Worm (Caenorhabditis elegans) whole organism, L4 larva: Measurements from ENCODE around the gene F19G12.9.

Source experiments
- D1046.2 ChIP-seq: fragments of 200-800 bp; sonication (Bioruptor generic); IDR thresholded peaks from 2 replicates; pipeline ENCODE4 v1.3.6; 2022; ENCODE audit warnings: missing genetic modification characterization, missing compliant biosample characterization
- F10B5.3 ChIP-seq: sonication (generic microtip); optimal IDR thresholded peaks from 2 replicates; lab custom pipeline; 2016; ENCODE audit warnings: mild to moderate bottlenecking, missing genetic modification characterization, missing compliant biosample characterization
- F37D6.2 ChIP-seq: sonication (generic microtip); optimal IDR thresholded peaks from 2 replicates; lab custom pipeline; 2016; ENCODE audit warnings: mild to moderate bottlenecking, missing genetic modification characterization, missing compliant biosample characterization
- Y48G9A.11 ChIP-seq: fragments of 200-800 bp; sonication (Bioruptor generic); IDR thresholded peaks from 2 replicates; pipeline ENCODE4 v1.3.6; 2022; ENCODE audit warnings: missing genetic modification reagents, missing genetic modification characterization, missing compliant biosample characterization
- Y5F2A.4 ChIP-seq: fragments of 200-800 bp; sonication (Bioruptor generic); optimal IDR thresholded peaks from 2 replicates; lab custom pipeline; 2018; ENCODE audit warnings: mild to moderate bottlenecking, missing genetic modification characterization, missing compliant biosample characterization
- ZK337.2 ChIP-seq: fragments of 200-800 bp; sonication (Bioruptor generic); IDR thresholded peaks from 2 replicates; pipeline ENCODE4 v1.3.6; 2022; ENCODE audit warnings: missing genetic modification reagents, missing genetic modification characterization, missing compliant biosample characterization
- ZK546.5 ChIP-seq, 2 experiments: sonication (generic microtip); optimal IDR thresholded peaks; 2 replicates each; lab custom pipeline; 2017; ENCODE audit warnings: missing biosample characterization in 2 of 2, missing genetic modification characterization in 2 of 2
- aha-1 ChIP-seq: fragments of 150-350 bp; peaks from one replicate; lab custom pipeline; 2014; ENCODE audit warnings: missing biosample characterization, missing genetic modification characterization
- ama-1 ChIP-seq: fragments of 150-350 bp; optimal IDR thresholded peaks from 2 replicates; lab custom pipeline; 2014; ENCODE audit warnings: inconsistent platforms, mixed read lengths
- ceh-32 ChIP-seq: sonication (generic microtip); optimal IDR thresholded peaks from 2 replicates; lab custom pipeline; 2016; ENCODE audit warnings: mild to moderate bottlenecking, missing genetic modification characterization, missing compliant biosample characterization; ENCODE audit not compliant: poor library complexity
- ceh-44 ChIP-seq: fragments of 200-800 bp; sonication (Bioruptor generic); IDR thresholded peaks from 2 replicates; pipeline ENCODE4 v1.3.6; 2022; ENCODE audit warnings: missing genetic modification reagents, missing genetic modification characterization, missing compliant biosample characterization
- ces-1 ChIP-seq: fragments of 150-350 bp; sonication (generic microtip); optimal IDR thresholded peaks from 4 replicates; lab custom pipeline; 2014; ENCODE audit warnings: missing biosample characterization, missing genetic modification reagents, missing genetic modification characterization
- dmd-9 ChIP-seq: fragments of 200-800 bp; sonication (Bioruptor generic); IDR thresholded peaks from 2 replicates; pipeline ENCODE4 v1.3.6; 2022; ENCODE audit warnings: missing genetic modification reagents, missing genetic modification characterization, missing compliant biosample characterization
- dpl-1 ChIP-seq: fragments of 150-350 bp; optimal IDR thresholded peaks from 2 replicates; lab custom pipeline; 2014; ENCODE audit warnings: missing biosample characterization, missing genetic modification reagents, missing genetic modification characterization
- fkh-10 ChIP-seq: fragments of 150-350 bp; optimal IDR thresholded peaks from 2 replicates; lab custom pipeline; 2014; ENCODE audit warnings: missing biosample characterization, missing genetic modification reagents, missing genetic modification characterization
- gei-8 ChIP-seq: fragments of 200-800 bp; sonication (Bioruptor generic); optimal IDR thresholded peaks from 2 replicates; lab custom pipeline; 2018; ENCODE audit warnings: mild to moderate bottlenecking, missing genetic modification characterization, missing compliant biosample characterization
- lim-7 ChIP-seq: fragments of 200-800 bp; sonication (Bioruptor generic); IDR thresholded peaks from 2 replicates; pipeline ENCODE4 v1.3.6; 2022; ENCODE audit warnings: missing genetic modification characterization, missing compliant biosample characterization
- lin-13 ChIP-seq: fragments of 150-350 bp; optimal IDR thresholded peaks from 2 replicates; lab custom pipeline; 2014; ENCODE audit warnings: missing biosample characterization, missing genetic modification reagents, missing genetic modification characterization
- lin-38 ChIP-seq: fragments of 200-800 bp; sonication (Bioruptor generic); IDR thresholded peaks from 2 replicates; pipeline ENCODE4 v1.3.6; 2022; ENCODE audit warnings: missing genetic modification reagents, missing genetic modification characterization, missing compliant biosample characterization
- lir-3 ChIP-seq: sonication (generic microtip); optimal IDR thresholded peaks from 2 replicates; lab custom pipeline; 2016; ENCODE audit warnings: mild to moderate bottlenecking, missing genetic modification characterization, missing compliant biosample characterization
- madf-5 ChIP-seq, 2 experiments: fragments of 200-800 bp; sonication (Bioruptor generic); IDR thresholded peaks; 2 replicates each; pipeline ENCODE4 v1.3.6; 2022; ENCODE audit warnings: missing compliant biosample characterization in 2 of 2, missing genetic modification characterization in 2 of 2
- mdl-1 ChIP-seq, 2 experiments: fragments of 150-350 bp in 1 of 2; sonication (generic microtip) in 1 of 2; optimal IDR thresholded peaks; 2 replicates each; lab custom pipeline; 2014 to 2017; ENCODE audit warnings: missing biosample characterization in 2 of 2, missing genetic modification characterization in 2 of 2
- mep-1 ChIP-seq: fragments of 150-350 bp; sonication (generic microtip); optimal IDR thresholded peaks from 3 replicates; lab custom pipeline; 2014; ENCODE audit warnings: missing biosample characterization, missing genetic modification characterization
- mxl-2 ChIP-seq: fragments of 200-800 bp; sonication (Bioruptor generic); conservative IDR thresholded peaks from 2 replicates; pipeline ENCODE4 v1.3.6; 2022; ENCODE audit warnings: missing genetic modification reagents, missing genetic modification characterization, missing compliant biosample characterization
- mxl-3 ChIP-seq: fragments of 200-800 bp; sonication (Bioruptor generic); optimal IDR thresholded peaks from 2 replicates; lab custom pipeline; 2018; ENCODE audit warnings: mild to moderate bottlenecking, missing genetic modification characterization, missing compliant biosample characterization
- nhr-10 ChIP-seq: fragments of 150-350 bp; optimal IDR thresholded peaks from 2 replicates; lab custom pipeline; 2014; ENCODE audit warnings: missing biosample characterization, missing genetic modification characterization
- nhr-28 ChIP-seq: fragments of 150-350 bp; optimal IDR thresholded peaks from 2 replicates; lab custom pipeline; 2014; ENCODE audit warnings: missing biosample characterization, missing genetic modification characterization
- nhr-41 ChIP-seq: fragments of 200-800 bp; sonication (Bioruptor generic); IDR thresholded peaks from 2 replicates; pipeline ENCODE4 v1.3.6; 2022; ENCODE audit warnings: missing genetic modification reagents, missing genetic modification characterization, missing compliant biosample characterization
- nhr-48 ChIP-seq: sonication (generic microtip); optimal IDR thresholded peaks from 2 replicates; lab custom pipeline; 2016; ENCODE audit warnings: mild to moderate bottlenecking, missing genetic modification characterization, missing compliant biosample characterization
- nhr-76 ChIP-seq: fragments of 150-350 bp; optimal IDR thresholded peaks from 2 replicates; lab custom pipeline; 2014; ENCODE audit warnings: missing biosample characterization, missing genetic modification characterization
- pha-4 ChIP-seq, 2 experiments: fragments of 150-350 bp in 1 of 2; fragments of 200-800 bp in 1 of 2; sonication (Bioruptor generic) in 1 of 2; IDR thresholded peaks in 1 of 2; optimal IDR thresholded peaks in 1 of 2; 2 replicates each; pipeline versions ENCODE4 v1.3.6 to Lab custom; 2014 to 2022; ENCODE audit warnings: missing genetic modification characterization in 2 of 2, missing genetic modification reagents in 2 of 2, missing biosample characterization in 1 of 2, missing compliant biosample characterization in 1 of 2
- rbr-2 ChIP-seq: sonication (generic microtip); optimal IDR thresholded peaks from 2 replicates; lab custom pipeline; 2016; ENCODE audit warnings: missing genotype, missing genetic modification characterization, missing compliant biosample characterization
- set-16 ChIP-seq: fragments of 200-800 bp; sonication (Bioruptor generic); IDR thresholded peaks from 2 replicates; pipeline ENCODE4 v1.3.6; 2022; ENCODE audit warnings: missing genetic modification reagents, missing genetic modification characterization, missing compliant biosample characterization
- skn-1 ChIP-seq: fragments of 150-350 bp; optimal IDR thresholded peaks from 2 replicates; lab custom pipeline; 2014; ENCODE audit warnings: missing biosample characterization, missing genetic modification characterization
- snpc-1.2 ChIP-seq: fragments of 200-800 bp; sonication (Bioruptor generic); IDR thresholded peaks from 2 replicates; pipeline ENCODE4 v1.3.6; 2022; ENCODE audit warnings: missing genetic modification reagents, missing genetic modification characterization, missing compliant biosample characterization
- spr-1 ChIP-seq: sonication (generic microtip); optimal IDR thresholded peaks from 2 replicates; lab custom pipeline; 2016; ENCODE audit warnings: mild to moderate bottlenecking, missing genetic modification characterization, missing compliant biosample characterization
- spr-3 ChIP-seq: fragments of 200-800 bp; sonication (Bioruptor generic); optimal IDR thresholded peaks from 2 replicates; lab custom pipeline; 2018; ENCODE audit warnings: mild to moderate bottlenecking, missing genetic modification characterization, missing compliant biosample characterization
- tag-97 ChIP-seq: fragments of 200-800 bp; sonication (Bioruptor generic); IDR thresholded peaks from 2 replicates; pipeline ENCODE4 v1.3.6; 2022; ENCODE audit warnings: missing genetic modification characterization, missing compliant biosample characterization
- vab-7 ChIP-seq: fragments of 200-800 bp; sonication (Bioruptor generic); IDR thresholded peaks from 2 replicates; pipeline ENCODE4 v1.3.6; 2022; ENCODE audit warnings: missing genetic modification reagents, missing genetic modification characterization, missing compliant biosample characterization
- ztf-11 ChIP-seq: fragments of 150-350 bp; optimal IDR thresholded peaks from 2 replicates; lab custom pipeline; 2014; ENCODE audit warnings: missing biosample characterization, missing genetic modification characterization
- ztf-7 ChIP-seq: fragments of 150-350 bp; optimal IDR thresholded peaks from 2 replicates; lab custom pipeline; 2014; ENCODE audit warnings: missing biosample characterization, missing genetic modification characterization

Gene F19G12.9

ce11 chrX:1456350-1457080 is 37.5 kb downstream of the F19G12.9 start (continued):
- TF ChIP-seq set-16 (no peak), Y5F2A.4 (GFP tag; lab: Kevin White, UChicago) (no peak), nhr-41 (GFP tag; lab: Robert Waterston, UW) (no peak), vab-7 (GFP tag; lab: Robert Waterston, UW) (no peak), skn-1 (tag; lab: Kevin White, UChicago) (no peak), F37D6.2 (tag; lab: Kevin White, UChicago) (no peak), ces-1 (GFP tag; lab: Kevin White, UChicago) (no peak), tag-97 (no peak), lin-38 (GFP tag; lab: Robert Waterston, UW) (no peak), nhr-48 (tag; lab: Kevin White, UChicago) (peak; percentile 44), snpc-1.2 (GFP tag; lab: Robert Waterston, UW) (no peak), ama-1 (lab: Kevin White, UChicago) (no peak), madf-5 (GFP tag; IDR thresholded peaks at IDR 0.05; lab: Robert Waterston, UW) (no peak), mxl-3 (GFP tag; lab: Kevin White, UChicago) (no peak), gei-8 (no peak), D1046.2 (GFP tag; lab: Robert Waterston, UW) (no peak), rbr-2 (tag; lab: Kevin White, UChicago) (no peak), fkh-10 (GFP tag; lab: Kevin White, UChicago) (no peak), ZK337.2 (no peak), ZK546.5 (tag; optimal IDR thresholded peaks at IDR 0.05; lab: Kevin White, UChicago) (no peak), nhr-76 (tag; lab: Kevin White, UChicago) (no peak), ceh-32 (no peak), aha-1 (peak; percentile 92), pha-4 (GFP tag; IDR thresholded peaks at IDR 0.05; lab: Robert Waterston, UW) (no peak), pha-4 (tag; optimal IDR thresholded peaks at IDR 0.05; lab: Kevin White, UChicago) (peak; percentile 98), lim-7 (GFP tag; lab: Robert Waterston, UW) (no peak), F10B5.3 (tag; lab: Kevin White, UChicago) (no peak), dmd-9 (no peak), ztf-11 (tag; lab: Kevin White, UChicago) (no peak), ztf-7 (no peak), lin-13 (GFP tag; lab: Kevin White, UChicago) (peak; percentile 49)

ce11 chrX:1458793-1459192 is 39.8 kb downstream of the F19G12.9 start, which contains the start of gene D1005.2:
TSS of gene D1005.2 (plus strand) at chrX:1459022.
- no peak for TF ChIP-seq mep-1 (tag; lab: Kevin White, UChicago)
- TF ChIP-seq mdl-1 (tag; optimal IDR thresholded peaks at IDR 0.05; lab: Kevin White, UChicago) = peak in 1 of 2 experiments; percentile 64
- no peak for TF ChIP-seq Y48G9A.11
- TF ChIP-seq dpl-1 (GFP tag; lab: Kevin White, UChicago) = no peak
- no peak for TF ChIP-seq D1046.2 (GFP tag; lab: Robert Waterston, UW)
- TF ChIP-seq mxl-3 (GFP tag; lab: Kevin White, UChicago) = peak; percentile 35
- no peak for TF ChIP-seq mxl-2
- TF ChIP-seq nhr-28 (tag; lab: Kevin White, UChicago) = peak; percentile 40
- no peak for TF ChIP-seq spr-1
- no peak for TF ChIP-seq lin-13 (GFP tag; lab: Kevin White, UChicago)
- TF ChIP-seq lir-3 = no peak
- no peak for TF ChIP-seq spr-3 (GFP tag; lab: Kevin White, UChicago)
- TF ChIP-seq nhr-10 (tag; lab: Kevin White, UChicago) = no peak
- TF ChIP-seq pha-4 (GFP tag; IDR thresholded peaks at IDR 0.05; lab: Robert Waterston, UW) = no peak
- TF ChIP-seq pha-4 (tag; optimal IDR thresholded peaks at IDR 0.05; lab: Kevin White, UChicago) = no peak
- TF ChIP-seq ceh-44 (GFP tag; lab: Robert Waterston, UW) = no peak
- no peak for TF ChIP-seq set-16
